Worm (Caenorhabditis elegans): ENCODE data around the gene T25D10.4.

The T25D10.4 gene

ce11 chrII:6366696-6367095 is 43.4 kb downstream of the T25D10.4 start, which contains the start of gene ctsa-4.1:
Gene ctsa-4.1 (plus strand): TSS chrII:6366996.
- TF ChIP-seq attf-4 (tag; optimal IDR thresholded peaks at IDR 0.05), result no peak
- TF ChIP-seq ztf-7 (tag; optimal IDR thresholded peaks at IDR 0.05), result peak; percentile 63

ce11 chrII:6365237-6365815 is 44.8 kb downstream of the T25D10.4 start, which contains the start of the genes ani-2 and clec-88:
Gene ani-2 (minus strand): TSS chrII:6365367.
Gene clec-88 (plus strand): TSS chrII:6365722.
- TF ChIP-seq fkh-10 (GFP tag; optimal IDR thresholded peaks at IDR 0.05) (no peak), T26A8.4 (GFP tag; IDR thresholded peaks at IDR 0.05) (no peak), zag-1 (tag; optimal IDR thresholded peaks at IDR 0.05) (no peak), F10B5.3 (tag; optimal IDR thresholded peaks at IDR 0.05) (no peak), daf-8 (GFP tag; IDR thresholded peaks at IDR 0.05) (no peak), nhr-77 (tag; optimal IDR thresholded peaks at IDR 0.05) (no peak), lin-38 (GFP tag; IDR thresholded peaks at IDR 0.05) (peak; percentile 64), unc-39 (tag; optimal IDR thresholded peaks at IDR 0.05) (no peak), fos-1 (tag; optimal IDR thresholded peaks at IDR 0.05) (no peak), dmd-8 (GFP tag; IDR thresholded peaks at IDR 0.05) (no peak), unc-130 (GFP tag; optimal IDR thresholded peaks at IDR 0.05) (peak; percentile 87)

- TF ChIP-seq pha-4 (GFP tag; IDR thresholded peaks at IDR 0.05) (no peak), pha-4 (tag; optimal IDR thresholded peaks at IDR 0.05) (peak; percentile 39), lin-38 (GFP tag; IDR thresholded peaks at IDR 0.05) (peak; percentile 81), mxl-3 (GFP tag; optimal IDR thresholded peaks at IDR 0.05) (peak; percentile 30), ceh-20 (GFP tag; IDR thresholded peaks at IDR 0.05) (peak; percentile 46; the same call in 1 of the 2 replicates), snpc-1.2 (GFP tag; IDR thresholded peaks at IDR 0.05) (no peak), aha-1 (tag) (peak; percentile 92), ztf-7 (tag; optimal IDR thresholded peaks at IDR 0.05) (peak; percentile 20), dve-1 (tag; optimal IDR thresholded peaks at IDR 0.05; ENCODE audit: insufficient read depth) (peak; percentile 35), nhr-28 (tag; optimal IDR thresholded peaks at IDR 0.05) (peak; percentile 28), mep-1 (tag; optimal IDR thresholded peaks at IDR 0.05) (peak; percentile 87), lin-13 (GFP tag; optimal IDR thresholded peaks at IDR 0.05) (peak; percentile 36), ctbp-1 (GFP tag; IDR thresholded peaks at IDR 0.05) (no peak), daf-16 (GFP tag; optimal IDR thresholded peaks at IDR 0.05) (no peak), daf-16 (tag; optimal IDR thresholded peaks at IDR 0.05) (peak; percentile 67), arid-1 (GFP tag; conservative IDR thresholded peaks at IDR 0.05) (0 out of 2 replicates have a peak, but pooled peaks have one; percentile 16), T26A8.4 (GFP tag; IDR thresholded peaks at IDR 0.05) (0 out of 2 replicates have a peak, but pooled peaks have one; percentile 26), ZK546.5 (tag; optimal IDR thresholded peaks at IDR 0.05) (no peak), hmg-1.1 (GFP tag; IDR thresholded peaks at IDR 0.05) (peak; percentile 60), mdl-1 (tag; optimal IDR thresholded peaks at IDR 0.05) (peak in 1 of 2 experiments; percentile 30), mdt-29 (GFP tag; IDR thresholded peaks at IDR 0.05) (no peak), hlh-30 (tag; optimal IDR thresholded peaks at IDR 0.05; ENCODE audit: insufficient read depth) (peak; percentile 53), hif-1 (tag; optimal IDR thresholded peaks at IDR 0.05) (peak in 1 of 2 experiments; percentile 8), nhr-11 (tag; optimal IDR thresholded peaks at IDR 0.05) (peak; percentile 8), ama-1 (optimal IDR thresholded peaks at IDR 0.05) (peak; percentile 27), spr-3 (GFP tag; optimal IDR thresholded peaks at IDR 0.05) (peak; percentile 7), hlh-11 (tag; optimal IDR thresholded peaks at IDR 0.05) (peak; percentile 55), dpl-1 (GFP tag; optimal IDR thresholded peaks at IDR 0.05) (peak; percentile 78), duxl-1 (tag; optimal IDR thresholded peaks at IDR 0.05; ENCODE audit: poor library complexity) (no peak), nhr-10 (tag; optimal IDR thresholded peaks at IDR 0.05) (no peak), attf-4 (tag; optimal IDR thresholded peaks at IDR 0.05) (no peak), lsy-2 (tag; optimal IDR thresholded peaks at IDR 0.05) (peak in 1 of 2 experiments; percentile 87), rbr-2 (tag; optimal IDR thresholded peaks at IDR 0.05) (peak; percentile 48), mes-2 (tag; optimal IDR thresholded peaks at IDR 0.05; ENCODE audit: poor library complexity, severe bottlenecking) (peak; percentile 90), F10B5.3 (tag; optimal IDR thresholded peaks at IDR 0.05) (no peak), T20F7.1 (GFP tag; optimal IDR thresholded peaks at IDR 0.05) (peak; percentile 57)
Measured at ce11 chrII:6360822-6361221, 49.3 kb downstream of the T25D10.4 start, which contains the start of gene K10B2.4. Gene K10B2.4 (minus strand): TSS chrII:6360959.

Measured in whole organism, L4 larva.